Comparison of ENCODE assay signal across 3 worm cellular contexts in the genomic region with DNA sequence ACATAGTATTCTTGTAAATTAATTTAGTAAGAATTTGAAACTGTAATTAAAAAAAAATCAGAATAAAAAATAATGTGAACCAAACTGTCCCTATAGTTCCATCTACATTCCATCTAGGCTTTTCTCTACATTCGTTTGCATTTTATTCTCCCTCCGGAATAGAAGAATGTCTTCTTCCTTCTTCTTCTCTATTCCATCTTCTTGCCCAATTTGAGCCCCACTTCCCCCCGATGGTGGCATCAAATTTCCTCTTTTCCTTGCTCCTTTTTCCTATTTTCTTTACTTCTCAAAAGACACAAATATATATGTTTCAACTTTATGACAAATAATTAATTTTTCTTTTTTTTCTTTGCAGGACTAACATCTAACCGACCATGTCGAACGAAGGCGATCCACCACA.
TF ChIP-seq lines count a peak whose summit lies in the region.

A gene (plus strand): TSS at position 356 of the 400 bp plus-strand sequence.

TF ChIP-seq in whole organism, L1 larva, 84 proteins besides CTCF, POLR2A, EP300 and RAD21:
- no peak for TF ChIP-seq fkh-4 (tag; optimal IDR thresholded peaks at IDR 0.05; lab: Kevin White, UChicago; ENCODE audit: borderline replicate concordance)
- TF ChIP-seq nhr-71 (tag; optimal IDR thresholded peaks at IDR 0.05; lab: Kevin White, UChicago) = no peak
- TF ChIP-seq lin-14 (GFP tag; optimal IDR thresholded peaks at IDR 0.05; lab: Kevin White, UChicago) = peak; percentile 59
- TF ChIP-seq nhr-84 (tag; optimal IDR thresholded peaks at IDR 0.05; lab: Kevin White, UChicago) = no peak
- TF ChIP-seq ztf-11 (tag; optimal IDR thresholded peaks at IDR 0.05; lab: Kevin White, UChicago) = no peak
TF ChIP-seq in whole organism, L1 larva: peak in this region for 1.

TF ChIP-seq in whole organism, late embryonic, 69 proteins besides CTCF, POLR2A, EP300 and RAD21:
- TF ChIP-seq ceh-34 (tag; optimal IDR thresholded peaks at IDR 0.05; lab: Kevin White, UChicago) (peak; percentile 60), unc-42 (tag; optimal IDR thresholded peaks at IDR 0.05; lab: Kevin White, UChicago) (peak; percentile 31), dmd-4 (tag; optimal IDR thresholded peaks at IDR 0.05; lab: Kevin White, UChicago; ENCODE audit: borderline replicate concordance) (no peak)

TF ChIP-seq in whole organism, mixed stage, embryonic, 35 proteins besides CTCF, POLR2A, EP300 and RAD21:
- TF ChIP-seq nhr-76 (tag; optimal IDR thresholded peaks at IDR 0.05; lab: Kevin White, UChicago) (no peak), blmp-1 (tag; optimal IDR thresholded peaks at IDR 0.05; lab: Kevin White, UChicago) (no peak), ces-1 (GFP tag; optimal IDR thresholded peaks at IDR 0.05; lab: Kevin White, UChicago) (peak; percentile 55), pha-4 (tag; optimal IDR thresholded peaks at IDR 0.05; lab: Kevin White, UChicago) (no peak), ceh-43 (GFP tag; optimal IDR thresholded peaks at IDR 0.05; lab: Kevin White, UChicago) (no peak), ceh-39 (tag; optimal IDR thresholded peaks at IDR 0.05; lab: Kevin White, UChicago) (no peak), sem-2 (GFP tag; optimal IDR thresholded peaks at IDR 0.05; lab: Kevin White, UChicago) (no peak)
TF ChIP-seq in whole organism, mixed stage, embryonic: peak in this region for 1.
